Worm (Caenorhabditis elegans): ENCODE measurements around the gene R01B10.3.

The R01B10.3 gene

DNA sequence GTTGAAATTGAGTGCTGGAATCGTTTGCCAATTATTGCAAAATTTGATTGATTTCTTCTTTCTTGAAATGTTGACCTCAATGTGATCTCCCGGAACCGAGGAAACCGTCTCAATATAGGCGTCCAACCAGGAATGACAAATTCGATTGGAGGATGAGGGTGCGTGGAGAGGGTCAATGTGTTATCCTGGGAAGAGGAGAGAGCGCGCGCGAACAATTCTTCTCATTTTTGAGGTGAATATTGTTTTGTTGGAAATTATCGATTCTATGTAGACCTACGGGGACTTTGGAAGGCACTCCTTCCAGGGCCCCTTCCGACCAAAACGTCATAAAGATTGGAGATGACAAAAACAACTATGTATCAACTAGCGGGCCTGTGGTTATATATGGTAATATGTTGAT lies 8.4 kb downstream of the R01B10.3 start:
- TF ChIP-seq che-1 (tag; optimal IDR thresholded peaks at IDR 0.05) (no peak), ceh-24 (tag; optimal IDR thresholded peaks at IDR 0.05) (no peak), T23F11.4 (GFP tag; optimal IDR thresholded peaks at IDR 0.05) (no peak), ceh-22 (tag; optimal IDR thresholded peaks at IDR 0.05) (no peak), lin-11 (tag; optimal IDR thresholded peaks at IDR 0.05) (no peak), ceh-45 (GFP tag; IDR thresholded peaks at IDR 0.05) (no peak), gmeb-2 (tag; optimal IDR thresholded peaks at IDR 0.05) (no peak), ceh-19 (GFP tag; optimal IDR thresholded peaks at IDR 0.05) (no peak), sox-4 (tag; optimal IDR thresholded peaks at IDR 0.05) (no peak), elt-2 (tag; optimal IDR thresholded peaks at IDR 0.05) (no peak), F13H6.1 (tag; optimal IDR thresholded peaks at IDR 0.05) (no peak), ztf-16 (tag; optimal IDR thresholded peaks at IDR 0.05) (no peak), unc-42 (tag; optimal IDR thresholded peaks at IDR 0.05) (no peak), hlh-6 (tag; optimal IDR thresholded peaks at IDR 0.05) (no peak), ceh-48 (tag; optimal IDR thresholded peaks at IDR 0.05) (no peak), madf-2 (tag; optimal IDR thresholded peaks at IDR 0.05) (no peak), ceh-2 (tag; optimal IDR thresholded peaks at IDR 0.05) (no peak)

DNA sequence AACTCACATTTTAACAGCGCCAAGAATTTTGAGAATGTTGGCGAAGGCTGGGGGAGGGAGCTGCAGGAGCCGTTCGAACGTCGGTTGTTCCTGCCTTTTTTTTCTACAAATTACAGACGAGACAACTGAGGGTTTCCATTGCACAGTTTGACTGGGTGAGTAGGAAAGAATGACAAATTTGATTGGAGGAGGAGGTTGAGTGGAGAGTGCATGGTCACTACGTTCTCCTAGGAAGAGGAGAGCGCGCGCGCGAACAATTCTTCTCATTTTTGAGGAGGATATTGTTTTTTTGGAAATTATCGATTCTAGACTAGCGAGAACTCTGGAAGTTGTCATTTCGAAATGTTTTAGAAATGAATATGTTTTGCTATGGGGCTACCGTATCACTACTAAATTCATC lies 10.2 kb downstream of the R01B10.3 start, which contains the start of gene dhs-17:
Gene dhs-17, minus strand, starts transcription at position 101 of the 400 bp plus-strand sequence.
- TF ChIP-seq ceh-48 (tag; optimal IDR thresholded peaks at IDR 0.05) (no peak), Y22D7AL.16 (tag; optimal IDR thresholded peaks at IDR 0.05) (no peak), ama-1 (optimal IDR thresholded peaks at IDR 0.05) (no peak), pqm-1 (tag; optimal IDR thresholded peaks at IDR 0.05) (no peak), ceh-19 (GFP tag; optimal IDR thresholded peaks at IDR 0.05) (no peak), fkh-6 (tag; optimal IDR thresholded peaks at IDR 0.05) (no peak), hlh-15 (tag; optimal IDR thresholded peaks at IDR 0.05) (no peak), syd-9 (tag; optimal IDR thresholded peaks at IDR 0.05) (no peak), T23F11.4 (GFP tag; optimal IDR thresholded peaks at IDR 0.05) (no peak), pax-1 (tag; optimal IDR thresholded peaks at IDR 0.05) (no peak), nhr-232 (tag; optimal IDR thresholded peaks at IDR 0.05) (no peak), hlh-6 (tag; optimal IDR thresholded peaks at IDR 0.05) (no peak), ceh-18 (tag; optimal IDR thresholded peaks at IDR 0.05) (no peak), pag-3 (tag; optimal IDR thresholded peaks at IDR 0.05; ENCODE audit: borderline replicate concordance) (no peak), elt-2 (tag; optimal IDR thresholded peaks at IDR 0.05) (no peak), C08G9.2 (tag; optimal IDR thresholded peaks at IDR 0.05) (no peak), ceh-24 (tag; optimal IDR thresholded peaks at IDR 0.05) (no peak), che-1 (tag; optimal IDR thresholded peaks at IDR 0.05) (no peak), pha-4 (tag; optimal IDR thresholded peaks at IDR 0.05) (no peak), eyg-1 (tag; optimal IDR thresholded peaks at IDR 0.05) (no peak)

DNA sequence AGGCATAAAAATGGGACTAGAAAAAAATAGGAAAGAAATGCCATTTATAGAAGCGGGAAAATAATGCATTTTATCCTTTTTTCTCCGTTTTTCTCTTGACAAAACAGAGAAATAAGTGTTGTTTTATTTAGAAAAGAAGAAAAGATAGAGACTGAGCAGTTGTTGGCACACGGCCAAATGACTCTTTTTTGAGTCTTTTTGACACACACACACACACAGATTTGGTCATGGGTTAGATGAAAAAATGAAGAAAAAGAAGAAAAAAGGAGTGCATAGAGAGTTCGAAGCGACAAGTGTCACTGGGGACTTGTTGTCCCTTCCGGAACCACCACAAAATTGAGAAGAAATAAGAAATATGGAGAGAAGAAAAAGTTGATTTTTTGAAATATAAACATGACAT lies 11.4 kb downstream of the R01B10.3 start:
- TF ChIP-seq ceh-22 (tag; optimal IDR thresholded peaks at IDR 0.05): no peak
- peak; percentile 29 for TF ChIP-seq unc-42 (tag; optimal IDR thresholded peaks at IDR 0.05)

DNA sequence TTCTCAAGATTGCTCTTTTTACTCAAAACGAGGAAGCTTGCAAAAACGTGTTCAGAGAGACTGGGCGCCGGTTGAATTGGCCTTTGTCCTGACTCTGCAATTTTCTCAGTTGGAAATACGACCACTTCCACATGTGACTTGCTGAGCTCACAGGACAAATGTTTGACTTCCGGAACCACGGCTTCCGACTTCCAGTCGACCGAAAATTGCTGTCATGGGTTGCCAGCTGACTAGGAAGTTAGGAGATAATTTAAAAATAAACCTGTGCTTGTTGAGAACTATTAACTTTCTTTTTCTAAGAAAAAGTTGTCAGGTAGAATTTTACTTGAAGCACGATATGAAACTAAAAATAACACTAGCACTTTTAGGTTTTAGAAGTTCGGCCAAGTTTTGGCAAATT lies 13.3 kb downstream of the R01B10.3 start:
- TF ChIP-seq pag-3 (tag; optimal IDR thresholded peaks at IDR 0.05; ENCODE audit: borderline replicate concordance) (no peak), ceh-2 (tag; optimal IDR thresholded peaks at IDR 0.05) (no peak), ceh-9 (tag; optimal IDR thresholded peaks at IDR 0.05) (no peak), K02D7.2 (tag; optimal IDR thresholded peaks at IDR 0.05) (no peak), syd-9 (tag; optimal IDR thresholded peaks at IDR 0.05) (no peak), ceh-31 (tag; optimal IDR thresholded peaks at IDR 0.05) (no peak), ceh-30 (tag; optimal IDR thresholded peaks at IDR 0.05) (no peak), hlh-15 (tag; optimal IDR thresholded peaks at IDR 0.05) (no peak), ama-1 (optimal IDR thresholded peaks at IDR 0.05) (no peak), tbx-2 (tag; optimal IDR thresholded peaks at IDR 0.05) (no peak), fax-1 (tag; optimal IDR thresholded peaks at IDR 0.05) (no peak)

DNA sequence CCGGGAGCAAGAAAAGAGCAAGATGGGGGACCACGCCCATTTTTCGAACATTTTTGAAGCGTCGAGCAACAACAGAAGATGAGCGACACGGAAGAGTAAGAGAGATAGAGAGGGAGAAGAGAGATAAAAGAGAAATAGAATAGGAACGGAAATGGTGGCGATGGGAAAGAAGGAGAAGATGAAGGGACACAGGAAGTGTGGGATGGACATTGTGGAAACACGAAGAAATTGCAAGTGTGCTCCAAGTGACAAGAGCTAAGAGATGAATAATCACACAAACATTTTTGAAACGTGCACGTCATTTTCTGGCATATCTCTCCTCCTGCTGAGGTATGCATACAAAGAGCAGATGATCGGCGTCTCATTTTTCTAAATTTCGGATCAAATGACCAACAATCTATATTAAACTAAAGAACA lies 14.4 kb downstream of the R01B10.3 start:
- TF ChIP-seq ceh-45 (GFP tag; IDR thresholded peaks at IDR 0.05): no peak
- TF ChIP-seq madf-2 (tag; optimal IDR thresholded peaks at IDR 0.05): no peak
- no peak for TF ChIP-seq elt-2 (tag; optimal IDR thresholded peaks at IDR 0.05)
- peak; percentile 78 for TF ChIP-seq ceh-18 (tag; optimal IDR thresholded peaks at IDR 0.05)
- TF ChIP-seq tbx-2 (tag; optimal IDR thresholded peaks at IDR 0.05): peak; percentile 22
- no peak for TF ChIP-seq zip-5 (tag; optimal IDR thresholded peaks at IDR 0.05)
- no peak for TF ChIP-seq tbx-7 (tag; optimal IDR thresholded peaks at IDR 0.05)
- TF ChIP-seq T23F11.4 (GFP tag; optimal IDR thresholded peaks at IDR 0.05): no peak
- no peak for TF ChIP-seq che-1 (tag; optimal IDR thresholded peaks at IDR 0.05)
- TF ChIP-seq ceh-9 (tag; optimal IDR thresholded peaks at IDR 0.05): no peak
- TF ChIP-seq hlh-15 (tag; optimal IDR thresholded peaks at IDR 0.05): no peak
- peak; percentile 68 for TF ChIP-seq rnt-1 (tag; optimal IDR thresholded peaks at IDR 0.05)
- peak; percentile 70 for TF ChIP-seq ceh-34 (tag; optimal IDR thresholded peaks at IDR 0.05)
- no peak for TF ChIP-seq ahr-1 (tag; optimal IDR thresholded peaks at IDR 0.05)
- TF ChIP-seq ama-1 (optimal IDR thresholded peaks at IDR 0.05): no peak
- TF ChIP-seq dve-1 (tag; optimal IDR thresholded peaks at IDR 0.05): no peak
- TF ChIP-seq nhr-11 (tag; optimal IDR thresholded peaks at IDR 0.05): no peak
- TF ChIP-seq unc-42 (tag; optimal IDR thresholded peaks at IDR 0.05): peak; percentile 24
- TF ChIP-seq pat-9 (tag; optimal IDR thresholded peaks at IDR 0.05): no peak
- no peak for TF ChIP-seq F13H6.1 (tag; optimal IDR thresholded peaks at IDR 0.05)
- TF ChIP-seq nfya-1 (tag; optimal IDR thresholded peaks at IDR 0.05): peak; percentile 10

Measured in whole organism, late embryonic.